Worm (Caenorhabditis elegans) whole organism, L1 larva: ENCODE results near the gene F16H6.3.

Experiments used
- C04F5.9 ChIP-seq: sonication (generic microtip); optimal IDR thresholded peaks from 2 replicates; lab custom pipeline; 2016; ENCODE audit warnings: missing genetic modification characterization, missing compliant biosample characterization
- C16A3.4 ChIP-seq: fragments of 150-350 bp; optimal IDR thresholded peaks from 2 replicates; lab custom pipeline; 2014; ENCODE audit warnings: missing biosample characterization, missing genetic modification characterization
- Y116A8C.19 ChIP-seq: sonication (generic microtip); optimal IDR thresholded peaks from 2 replicates; lab custom pipeline; 2016; ENCODE audit warnings: missing compliant biosample characterization, missing genetic modification characterization, borderline replicate concordance
- aha-1 ChIP-seq: fragments of 150-350 bp; optimal IDR thresholded peaks from 2 replicates; lab custom pipeline; 2014; ENCODE audit warnings: missing biosample characterization, missing genetic modification characterization
- aly-2 ChIP-seq: fragments of 150-350 bp; optimal IDR thresholded peaks from 2 replicates; lab custom pipeline; 2014; ENCODE audit warnings: missing biosample characterization, missing genetic modification characterization
- blmp-1 ChIP-seq: fragments of 150-350 bp; optimal IDR thresholded peaks from 2 replicates; lab custom pipeline; 2014; ENCODE audit warnings: missing biosample characterization, missing genetic modification characterization
- ceh-8 ChIP-seq: fragments of 200-800 bp; sonication (Bioruptor generic); optimal IDR thresholded peaks from 2 replicates; lab custom pipeline; 2018; ENCODE audit warnings: mild to moderate bottlenecking, missing genetic modification characterization, moderate library complexity, missing compliant biosample characterization
- ceh-82 ChIP-seq, 3 experiments: fragments of 150-350 bp in 1 of 3; sonication (generic microtip) in 2 of 3; optimal IDR thresholded peaks; 2 replicates each; lab custom pipeline; 2014 to 2017; ENCODE audit warnings: missing biosample characterization in 3 of 3, missing genetic modification characterization in 3 of 3
- dsc-1 ChIP-seq: sonication (generic microtip); optimal IDR thresholded peaks from 2 replicates; lab custom pipeline; 2016; ENCODE audit warnings: mild to moderate bottlenecking, missing genetic modification characterization, missing compliant biosample characterization
- efl-3 ChIP-seq: fragments of 200-800 bp; sonication (Bioruptor generic); optimal IDR thresholded peaks from 2 replicates; lab custom pipeline; 2018; ENCODE audit warnings: mild to moderate bottlenecking, missing genetic modification characterization, missing compliant biosample characterization
- egl-27 ChIP-seq, 2 experiments: fragments of 150-350 bp in 1 of 2; sonication (generic microtip); optimal IDR thresholded peaks; 3 replicates each; lab custom pipeline; 2017 to 2018; ENCODE audit warnings: missing biosample characterization in 2 of 2, missing genetic modification characterization in 2 of 2, missing genetic modification reagents in 2 of 2
- elt-3 ChIP-seq, 6 experiments: fragments of 150-350 bp in 1 of 6; sonication (generic microtip); optimal IDR thresholded peaks; 2 replicates each; lab custom pipeline; 2017 to 2018; ENCODE audit warnings: missing biosample characterization in 6 of 6, missing genetic modification characterization in 6 of 6, inconsistent platforms in 1 of 6
- ets-5 ChIP-seq: fragments of 200-800 bp; sonication (Bioruptor generic); IDR thresholded peaks from 2 replicates; pipeline ENCODE4 v1.3.6; 2022; ENCODE audit warnings: missing genetic modification characterization, missing compliant biosample characterization
- fkh-10 ChIP-seq: sonication (generic microtip); optimal IDR thresholded peaks from 2 replicates; lab custom pipeline; 2017; ENCODE audit warnings: missing biosample characterization, missing genetic modification reagents, missing genetic modification characterization
- fkh-8 ChIP-seq: sonication (generic microtip); optimal IDR thresholded peaks from 2 replicates; lab custom pipeline; 2016; ENCODE audit warnings: mild to moderate bottlenecking, missing genetic modification characterization, missing compliant biosample characterization
- grh-1 ChIP-seq: fragments of 200-800 bp; sonication (Bioruptor generic); IDR thresholded peaks from 2 replicates; pipeline ENCODE4 v1.3.6; 2022; ENCODE audit warnings: missing genetic modification reagents, missing genetic modification characterization, missing compliant biosample characterization
- irx-1 ChIP-seq: sonication (generic microtip); optimal IDR thresholded peaks from 2 replicates; lab custom pipeline; 2016; ENCODE audit warnings: missing genetic modification characterization, missing compliant biosample characterization
- lin-14 ChIP-seq: fragments of 200-800 bp; sonication (Bioruptor generic); optimal IDR thresholded peaks from 2 replicates; lab custom pipeline; 2018; ENCODE audit warnings: mild to moderate bottlenecking, missing genetic modification characterization, moderate library complexity, missing compliant biosample characterization
- lin-15B ChIP-seq: fragments of 150-350 bp; sonication (generic microtip); optimal IDR thresholded peaks from 3 replicates; lab custom pipeline; 2014; ENCODE audit warnings: missing biosample characterization, missing genetic modification characterization
- lin-35 ChIP-seq, 2 experiments: fragments of 150-350 bp; optimal IDR thresholded peaks; 2 replicates each; lab custom pipeline; 2014; ENCODE audit warnings: missing biosample characterization in 2 of 2, missing genetic modification characterization in 2 of 2, missing genetic modification reagents in 2 of 2
- mef-2 ChIP-seq: fragments of 150-350 bp; optimal IDR thresholded peaks from 2 replicates; lab custom pipeline; 2014; ENCODE audit warnings: missing biosample characterization, missing genetic modification characterization
- mep-1 ChIP-seq: fragments of 150-350 bp; optimal IDR thresholded peaks from 2 replicates; lab custom pipeline; 2014; ENCODE audit warnings: missing biosample characterization, missing genetic modification characterization
- nhr-12 ChIP-seq: sonication (generic microtip); optimal IDR thresholded peaks from 2 replicates; lab custom pipeline; 2017; ENCODE audit warnings: missing biosample characterization, missing genetic modification characterization
- nhr-19 ChIP-seq: fragments of 200-800 bp; sonication (Bioruptor generic); conservative IDR thresholded peaks from 2 replicates; pipeline ENCODE4 v1.3.6; 2022; ENCODE audit warnings: missing genetic modification characterization, missing compliant biosample characterization
- nhr-20 ChIP-seq: sonication (generic microtip); optimal IDR thresholded peaks from 2 replicates; lab custom pipeline; 2016; ENCODE audit warnings: mild to moderate bottlenecking, missing genetic modification characterization, missing compliant biosample characterization
- nhr-28 ChIP-seq: fragments of 150-350 bp; optimal IDR thresholded peaks from 2 replicates; lab custom pipeline; 2014; ENCODE audit warnings: missing biosample characterization, missing genetic modification characterization
- nhr-71 ChIP-seq: sonication (generic microtip); optimal IDR thresholded peaks from 2 replicates; lab custom pipeline; 2016; ENCODE audit warnings: mild to moderate bottlenecking, missing genetic modification characterization, moderate library complexity, missing compliant biosample characterization
- nhr-77 ChIP-seq: fragments of 150-350 bp; optimal IDR thresholded peaks from 2 replicates; lab custom pipeline; 2014; ENCODE audit warnings: missing biosample characterization, missing genetic modification characterization
- nhr-84 ChIP-seq: sonication (generic microtip); optimal IDR thresholded peaks from 2 replicates; lab custom pipeline; 2017; ENCODE audit warnings: missing biosample characterization, missing genetic modification characterization
- pag-3 ChIP-seq: sonication (generic microtip); optimal IDR thresholded peaks from 2 replicates; lab custom pipeline; 2017; ENCODE audit warnings: missing genetic modification characterization, mild to moderate bottlenecking, missing compliant biosample characterization, antibody characterized with exemption, borderline replicate concordance; ENCODE audit not compliant: insufficient read depth
- pax-3 ChIP-seq: fragments of 200-800 bp; sonication (Bioruptor generic); optimal IDR thresholded peaks from 2 replicates; lab custom pipeline; 2018; ENCODE audit warnings: mild to moderate bottlenecking, missing genetic modification characterization, moderate library complexity, missing compliant biosample characterization
- skn-1 ChIP-seq: fragments of 150-350 bp; optimal IDR thresholded peaks from 2 replicates; lab custom pipeline; 2014; ENCODE audit warnings: missing biosample characterization, missing genetic modification characterization
- snpc-4 ChIP-seq: fragments of 150-350 bp; optimal IDR thresholded peaks from 2 replicates; lab custom pipeline; 2014; ENCODE audit warnings: missing biosample characterization, missing genetic modification characterization
- snu-23 ChIP-seq: sonication (generic microtip); optimal IDR thresholded peaks from 2 replicates; lab custom pipeline; 2016; ENCODE audit warnings: missing genetic modification characterization, missing compliant biosample characterization
- sox-4 ChIP-seq: sonication (generic microtip); optimal IDR thresholded peaks from 2 replicates; lab custom pipeline; 2016; ENCODE audit warnings: missing genetic modification characterization, missing compliant biosample characterization
- sptf-1 ChIP-seq: fragments of 150-350 bp; optimal IDR thresholded peaks from 2 replicates; lab custom pipeline; 2014; ENCODE audit warnings: missing biosample characterization, missing genetic modification characterization
- sup-37 ChIP-seq: fragments of 200-800 bp; sonication (Bioruptor generic); optimal IDR thresholded peaks from 2 replicates; lab custom pipeline; 2018; ENCODE audit warnings: mild to moderate bottlenecking, missing genetic modification characterization, missing compliant biosample characterization
- swsn-7 ChIP-seq: sonication (generic microtip); optimal IDR thresholded peaks from 2 replicates; lab custom pipeline; 2016; ENCODE audit warnings: missing genetic modification characterization, missing compliant biosample characterization
- tbx-2 ChIP-seq: sonication (generic microtip); optimal IDR thresholded peaks from 2 replicates; lab custom pipeline; 2016; ENCODE audit warnings: missing genetic modification characterization, missing compliant biosample characterization
- tlp-1 ChIP-seq: fragments of 150-350 bp; optimal IDR thresholded peaks from 2 replicates; lab custom pipeline; 2014; ENCODE audit warnings: missing biosample characterization, missing genetic modification characterization
- unc-130 ChIP-seq: fragments of 150-350 bp; optimal IDR thresholded peaks from 2 replicates; lab custom pipeline; 2017; ENCODE audit warnings: missing biosample characterization, missing genetic modification characterization, inconsistent platforms
- unc-98 ChIP-seq: fragments of 200-800 bp; sonication (Bioruptor generic); IDR thresholded peaks from 2 replicates; pipeline ENCODE4 v1.3.6; 2022; ENCODE audit warnings: missing genetic modification characterization, missing compliant biosample characterization
- vab-15 ChIP-seq: sonication (generic microtip); optimal IDR thresholded peaks from 2 replicates; lab custom pipeline; 2017; ENCODE audit warnings: missing genotype, mild to moderate bottlenecking, missing genetic modification characterization, missing compliant biosample characterization
- xbp-1 ChIP-seq: sonication (generic microtip); optimal IDR thresholded peaks from 2 replicates; lab custom pipeline; 2016; ENCODE audit warnings: missing genetic modification characterization, missing compliant biosample characterization
- zag-1 ChIP-seq: fragments of 150-350 bp; optimal IDR thresholded peaks from 2 replicates; lab custom pipeline; 2014; ENCODE audit warnings: missing biosample characterization, missing genetic modification characterization
- zip-4 ChIP-seq: fragments of 200-800 bp; sonication (Bioruptor generic); optimal IDR thresholded peaks from 2 replicates; lab custom pipeline; 2018; ENCODE audit warnings: mild to moderate bottlenecking, missing genetic modification characterization, moderate library complexity, missing compliant biosample characterization
- ztf-11 ChIP-seq, 2 experiments: sonication (generic microtip); optimal IDR thresholded peaks; 2 replicates each; lab custom pipeline; 2016 to 2017; ENCODE audit warnings: missing genetic modification characterization in 2 of 2, missing biosample characterization in 1 of 2, missing compliant biosample characterization in 1 of 2

The F16H6.3 gene

ce11 chrV:18162568-18162967 is 32.5 kb upstream of the F16H6.3 start, which contains the start of gene C14A6.12:
C14A6.12 (minus strand) TSS chrV:18162668.
- TF ChIP-seq sup-37 (no peak), blmp-1 (no peak), tbx-2 (tag; lab: Kevin White, UChicago) (no peak), nhr-84 (tag; lab: Kevin White, UChicago) (no peak), unc-130 (tag; lab: Kevin White, UChicago) (no peak), mef-2 (tag; lab: Kevin White, UChicago) (no peak), efl-3 (no peak), nhr-20 (no peak), ceh-82 (tag; optimal IDR thresholded peaks at IDR 0.05; lab: Kevin White, UChicago) (no peak), nhr-19 (GFP tag; lab: Robert Waterston, UW) (no peak), sptf-1 (tag; lab: Kevin White, UChicago) (no peak), nhr-77 (tag; lab: Kevin White, UChicago) (no peak), nhr-12 (tag; lab: Kevin White, UChicago) (no peak), zip-4 (GFP tag; lab: Kevin White, UChicago) (no peak), tlp-1 (tag; lab: Kevin White, UChicago) (no peak), elt-3 (tag; optimal IDR thresholded peaks at IDR 0.05; lab: Kevin White, UChicago) (no peak), vab-15 (tag; lab: Kevin White, UChicago) (no peak), nhr-71 (tag; lab: Kevin White, UChicago) (no peak), skn-1 (tag; lab: Kevin White, UChicago) (no peak)

ce11 chrV:18163434-18163833 is 31.7 kb upstream of the F16H6.3 start:
- TF ChIP-seq C16A3.4 (tag; lab: Kevin White, UChicago) (no peak), swsn-7 (tag; lab: Kevin White, UChicago) (no peak), aha-1 (tag; lab: Kevin White, UChicago) (no peak), irx-1 (tag; lab: Kevin White, UChicago) (no peak), efl-3 (no peak), zip-4 (GFP tag; lab: Kevin White, UChicago) (no peak), egl-27 (tag; optimal IDR thresholded peaks at IDR 0.05; lab: Kevin White, UChicago) (no peak), aly-2 (tag; lab: Kevin White, UChicago) (no peak), C04F5.9 (tag; lab: Kevin White, UChicago) (no peak), fkh-8 (tag; lab: Kevin White, UChicago) (no peak), xbp-1 (tag; lab: Kevin White, UChicago) (no peak), grh-1 (GFP tag; lab: Robert Waterston, UW) (no peak), pag-3 (tag; lab: Kevin White, UChicago) (no peak), sptf-1 (tag; lab: Kevin White, UChicago) (no peak), elt-3 (tag; optimal IDR thresholded peaks at IDR 0.05; lab: Kevin White, UChicago) (no peak), unc-98 (GFP tag; lab: Robert Waterston, UW) (no peak)

- TF ChIP-seq unc-98 (GFP tag; lab: Robert Waterston, UW): no peak
- no peak for TF ChIP-seq nhr-28
- no peak for TF ChIP-seq pax-3 (tag; lab: Kevin White, UChicago)
- no peak for TF ChIP-seq nhr-77 (tag; lab: Kevin White, UChicago)
- TF ChIP-seq zag-1 (tag; lab: Kevin White, UChicago): no peak
- no peak for TF ChIP-seq fkh-10 (GFP tag; lab: Kevin White, UChicago)
- TF ChIP-seq lin-35 (GFP tag; optimal IDR thresholded peaks at IDR 0.05; lab: Kevin White, UChicago): no peak
- TF ChIP-seq grh-1 (GFP tag; lab: Robert Waterston, UW): no peak
- TF ChIP-seq dsc-1 (tag; lab: Kevin White, UChicago): no peak
Measured at ce11 chrV:18164758-18165157, 30.3 kb upstream of the F16H6.3 start, which contains the start of gene C14A6.5. C14A6.5 (minus strand) TSS chrV:18164858.

ce11 chrV:18167161-18167560 is 27.9 kb upstream of the F16H6.3 start, which contains the start of gene C14A6.6:
C14A6.6 (minus strand) TSS chrV:18167261.
- TF ChIP-seq ceh-8 (GFP tag; lab: Kevin White, UChicago) (no peak), ztf-11 (tag; optimal IDR thresholded peaks at IDR 0.05; lab: Kevin White, UChicago) (no peak), snu-23 (GFP tag; lab: Kevin White, UChicago) (no peak), grh-1 (GFP tag; lab: Robert Waterston, UW) (no peak), sox-4 (tag; lab: Kevin White, UChicago) (no peak), lin-14 (GFP tag; lab: Kevin White, UChicago) (no peak), nhr-84 (tag; lab: Kevin White, UChicago) (no peak), nhr-28 (no peak), snpc-4 (tag; lab: Kevin White, UChicago) (no peak), mep-1 (no peak), lin-15B (tag; lab: Kevin White, UChicago) (no peak), ets-5 (GFP tag; lab: Robert Waterston, UW) (no peak), Y116A8C.19 (no peak)
- TF ChIP-seq, all 84 proteins: peak for 0
